Worm (Caenorhabditis elegans) whole organism, L1 larva: Measurements from ENCODE around the gene txt-6.

Experiments used
- nhr-77 ChIP-seq: fragments of 150-350 bp; optimal IDR thresholded peaks from 2 replicates; lab custom pipeline; 2014; ENCODE audit warnings: missing biosample characterization, missing genetic modification characterization
- sptf-1 ChIP-seq: fragments of 150-350 bp; optimal IDR thresholded peaks from 2 replicates; lab custom pipeline; 2014; ENCODE audit warnings: missing biosample characterization, missing genetic modification characterization
- tlp-1 ChIP-seq: fragments of 150-350 bp; optimal IDR thresholded peaks from 2 replicates; lab custom pipeline; 2014; ENCODE audit warnings: missing biosample characterization, missing genetic modification characterization
- unc-130 ChIP-seq: fragments of 150-350 bp; optimal IDR thresholded peaks from 2 replicates; lab custom pipeline; 2017; ENCODE audit warnings: missing biosample characterization, missing genetic modification characterization, inconsistent platforms

DNA sequence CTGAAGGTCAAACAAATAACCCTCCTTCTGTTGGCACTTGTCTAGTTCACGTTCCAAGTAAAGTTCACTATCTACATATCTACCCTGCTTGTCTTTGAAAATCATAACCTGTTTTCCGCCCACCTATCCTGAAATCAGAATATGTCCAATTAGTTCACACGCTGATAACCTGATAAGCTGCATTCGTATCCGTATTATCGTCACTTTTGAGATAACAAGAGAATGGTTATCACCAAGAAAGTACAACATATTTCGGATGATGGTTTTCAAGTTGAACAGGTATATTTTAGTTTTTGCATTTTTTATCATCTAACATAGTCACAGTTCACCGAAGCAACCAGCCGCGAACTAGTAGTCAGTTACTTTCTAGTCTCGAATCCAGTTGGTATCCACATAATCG is 15.9 kb downstream of the txt-6 start:
- TF ChIP-seq nhr-77 (tag; lab: Kevin White, UChicago), result no peak
- TF ChIP-seq sptf-1 (tag; lab: Kevin White, UChicago), result no peak
- TF ChIP-seq tlp-1 (tag; lab: Kevin White, UChicago), result no peak
- no peak for TF ChIP-seq unc-130
